Worm (Caenorhabditis elegans) whole organism, L4 larva: ENCODE data around the gene D2007.2.
A peak's percentile ranks its signal among the peaks of the same experiment; 100 is the strongest.

Experiments
- F44E2.7 ChIP-seq: fragments of 200-800 bp; sonication (Bioruptor generic); IDR thresholded peaks from 2 replicates; pipeline ENCODE4 v2.1.2; 2022; ENCODE audit warnings: missing genetic modification characterization, missing compliant biosample characterization
- T20F7.1 ChIP-seq: fragments of 200-800 bp; sonication (Bioruptor generic); optimal IDR thresholded peaks from 2 replicates; lab custom pipeline; 2018; ENCODE audit warnings: mild to moderate bottlenecking, missing genetic modification characterization, missing compliant biosample characterization
- T26A8.4 ChIP-seq: fragments of 200-800 bp; sonication (Bioruptor generic); IDR thresholded peaks from 2 replicates; pipeline ENCODE4 v1.3.6; 2022; ENCODE audit warnings: missing genetic modification characterization, missing compliant biosample characterization
- Y48G9A.11 ChIP-seq: fragments of 200-800 bp; sonication (Bioruptor generic); IDR thresholded peaks from 2 replicates; pipeline ENCODE4 v1.3.6; 2022; ENCODE audit warnings: missing genetic modification reagents, missing genetic modification characterization, missing compliant biosample characterization
- ZK337.2 ChIP-seq: fragments of 200-800 bp; sonication (Bioruptor generic); IDR thresholded peaks from 2 replicates; pipeline ENCODE4 v1.3.6; 2022; ENCODE audit warnings: missing genetic modification reagents, missing genetic modification characterization, missing compliant biosample characterization
- aha-1 ChIP-seq: fragments of 150-350 bp; peaks from one replicate; lab custom pipeline; 2014; ENCODE audit warnings: missing biosample characterization, missing genetic modification characterization
- ama-1 ChIP-seq: fragments of 150-350 bp; optimal IDR thresholded peaks from 2 replicates; lab custom pipeline; 2014; ENCODE audit warnings: inconsistent platforms, mixed read lengths
- arid-1 ChIP-seq: fragments of 200-800 bp; sonication (Bioruptor generic); conservative IDR thresholded peaks from 2 replicates; pipeline ENCODE4 v1.3.6; 2022; ENCODE audit warnings: missing genetic modification reagents, missing genetic modification characterization, missing compliant biosample characterization
- attf-4 ChIP-seq: sonication (generic microtip); optimal IDR thresholded peaks from 3 replicates; lab custom pipeline; 2017; ENCODE audit warnings: missing biosample characterization, missing genetic modification characterization
- ceh-20 ChIP-seq: fragments of 200-800 bp; sonication (Bioruptor generic); IDR thresholded peaks from 2 replicates; pipeline ENCODE4 v1.3.6; 2022; ENCODE audit warnings: missing genetic modification reagents, missing genetic modification characterization, missing compliant biosample characterization
- ceh-44 ChIP-seq: fragments of 200-800 bp; sonication (Bioruptor generic); IDR thresholded peaks from 2 replicates; pipeline ENCODE4 v1.3.6; 2022; ENCODE audit warnings: missing genetic modification reagents, missing genetic modification characterization, missing compliant biosample characterization
- ceh-82 ChIP-seq: sonication (generic microtip); optimal IDR thresholded peaks from 2 replicates; lab custom pipeline; 2017; ENCODE audit warnings: missing biosample characterization, missing genetic modification characterization
- cey-2 ChIP-seq: sonication (generic microtip); optimal IDR thresholded peaks from 3 replicates; lab custom pipeline; 2017; ENCODE audit warnings: missing genetic modification characterization, mild to moderate bottlenecking, missing compliant biosample characterization, antibody characterized with exemption, borderline replicate concordance; ENCODE audit not compliant: insufficient read depth
- dmd-6 ChIP-seq: fragments of 200-800 bp; sonication (Bioruptor generic); IDR thresholded peaks from 2 replicates; pipeline ENCODE4 v1.3.6; 2022; ENCODE audit warnings: missing genetic modification reagents, missing genetic modification characterization, missing compliant biosample characterization
- dmd-8 ChIP-seq: fragments of 200-800 bp; sonication (Bioruptor generic); IDR thresholded peaks from 2 replicates; pipeline ENCODE4 v1.3.6; 2022; ENCODE audit warnings: missing genetic modification characterization, missing compliant biosample characterization
- dve-1 ChIP-seq: sonication (generic microtip); optimal IDR thresholded peaks from 2 replicates; lab custom pipeline; 2017; ENCODE audit warnings: antibody characterized with exemption, mild to moderate bottlenecking, missing genetic modification characterization, missing compliant biosample characterization; ENCODE audit not compliant: insufficient read depth
- egl-27 ChIP-seq: sonication (generic microtip); optimal IDR thresholded peaks from 3 replicates; lab custom pipeline; 2017; ENCODE audit warnings: missing biosample characterization, missing genetic modification reagents, missing genetic modification characterization
- hif-1 ChIP-seq, 2 experiments: sonication (generic microtip); optimal IDR thresholded peaks; 2 replicates each; lab custom pipeline; 2016 to 2017; ENCODE audit warnings: missing compliant biosample characterization in 2 of 2, missing genetic modification characterization in 2 of 2, missing genetic modification reagents in 2 of 2, missing genotype in 2 of 2, mild to moderate bottlenecking in 1 of 2
- hlh-30 ChIP-seq: sonication (generic microtip); optimal IDR thresholded peaks from 2 replicates; lab custom pipeline; 2017; ENCODE audit warnings: antibody characterized with exemption, mild to moderate bottlenecking, missing genetic modification characterization, missing compliant biosample characterization; ENCODE audit not compliant: insufficient read depth
- hmg-1.1 ChIP-seq: fragments of 200-800 bp; sonication (Bioruptor generic); IDR thresholded peaks from 2 replicates; pipeline ENCODE4 v1.3.6; 2022; ENCODE audit warnings: missing genetic modification reagents, missing genetic modification characterization, missing compliant biosample characterization
- jun-1 ChIP-seq: fragments of 150-350 bp; optimal IDR thresholded peaks from 2 replicates; lab custom pipeline; 2014; ENCODE audit warnings: missing biosample characterization, missing genetic modification reagents, missing genetic modification characterization
- lin-1 ChIP-seq: fragments of 200-800 bp; sonication (Bioruptor generic); IDR thresholded peaks from 2 replicates; pipeline ENCODE4 v1.3.6; 2022; ENCODE audit warnings: missing genetic modification reagents, missing genetic modification characterization, missing compliant biosample characterization
- lin-29 ChIP-seq: fragments of 200-800 bp; sonication (Bioruptor generic); IDR thresholded peaks from 2 replicates; pipeline ENCODE4 v1.3.6; 2022; ENCODE audit warnings: missing genetic modification reagents, missing genetic modification characterization, missing compliant biosample characterization
- lsy-2 ChIP-seq, 2 experiments: fragments of 150-350 bp in 1 of 2; sonication (generic microtip) in 1 of 2; optimal IDR thresholded peaks; 2 replicates each; lab custom pipeline; 2014 to 2017; ENCODE audit warnings: missing biosample characterization in 2 of 2, missing genetic modification characterization in 2 of 2
- madf-5 ChIP-seq, 2 experiments: fragments of 200-800 bp; sonication (Bioruptor generic); IDR thresholded peaks; 2 replicates each; pipeline ENCODE4 v1.3.6; 2022; ENCODE audit warnings: missing compliant biosample characterization in 2 of 2, missing genetic modification characterization in 2 of 2
- madf-9 ChIP-seq: fragments of 200-800 bp; sonication (Bioruptor generic); conservative IDR thresholded peaks from 2 replicates; pipeline ENCODE4 v1.3.6; 2022; ENCODE audit warnings: missing genetic modification reagents, missing genetic modification characterization, missing compliant biosample characterization
- mes-2 ChIP-seq: sonication (generic microtip); optimal IDR thresholded peaks from 2 replicates; lab custom pipeline; 2016; ENCODE audit warnings: missing genotype, mild to moderate bottlenecking, missing genetic modification characterization, missing compliant biosample characterization; ENCODE audit not compliant: poor library complexity, severe bottlenecking
- mxl-3 ChIP-seq: fragments of 200-800 bp; sonication (Bioruptor generic); optimal IDR thresholded peaks from 2 replicates; lab custom pipeline; 2018; ENCODE audit warnings: mild to moderate bottlenecking, missing genetic modification characterization, missing compliant biosample characterization
- nhr-10 ChIP-seq: fragments of 150-350 bp; optimal IDR thresholded peaks from 2 replicates; lab custom pipeline; 2014; ENCODE audit warnings: missing biosample characterization, missing genetic modification characterization
- nhr-11 ChIP-seq: fragments of 150-350 bp; optimal IDR thresholded peaks from 2 replicates; lab custom pipeline; 2014; ENCODE audit warnings: missing biosample characterization, missing genetic modification characterization
- nhr-237 ChIP-seq: sonication (generic microtip); optimal IDR thresholded peaks from 2 replicates; lab custom pipeline; 2017; ENCODE audit warnings: missing biosample characterization, missing genetic modification characterization
- nhr-25 ChIP-seq: sonication (generic microtip); optimal IDR thresholded peaks from 2 replicates; lab custom pipeline; 2017; ENCODE audit warnings: missing genetic modification characterization, mild to moderate bottlenecking, missing compliant biosample characterization, antibody characterized with exemption, moderate library complexity, borderline replicate concordance; ENCODE audit not compliant: insufficient read depth
- nhr-28 ChIP-seq: fragments of 150-350 bp; optimal IDR thresholded peaks from 2 replicates; lab custom pipeline; 2014; ENCODE audit warnings: missing biosample characterization, missing genetic modification characterization
- nhr-76 ChIP-seq: fragments of 150-350 bp; optimal IDR thresholded peaks from 2 replicates; lab custom pipeline; 2014; ENCODE audit warnings: missing biosample characterization, missing genetic modification characterization
- pha-4 ChIP-seq, 2 experiments: fragments of 150-350 bp in 1 of 2; fragments of 200-800 bp in 1 of 2; sonication (Bioruptor generic) in 1 of 2; IDR thresholded peaks in 1 of 2; optimal IDR thresholded peaks in 1 of 2; 2 replicates each; pipeline versions ENCODE4 v1.3.6 to Lab custom; 2014 to 2022; ENCODE audit warnings: missing genetic modification characterization in 2 of 2, missing genetic modification reagents in 2 of 2, missing biosample characterization in 1 of 2, missing compliant biosample characterization in 1 of 2
- php-3 ChIP-seq: fragments of 200-800 bp; sonication (Bioruptor generic); IDR thresholded peaks from 2 replicates; pipeline ENCODE4 v1.3.6; 2022; ENCODE audit warnings: missing genetic modification reagents, missing genetic modification characterization, missing compliant biosample characterization
- sdz-12 ChIP-seq: fragments of 200-800 bp; sonication (Bioruptor generic); optimal IDR thresholded peaks from 2 replicates; lab custom pipeline; 2018; ENCODE audit warnings: mild to moderate bottlenecking, missing genetic modification characterization, missing compliant biosample characterization
- set-16 ChIP-seq: fragments of 200-800 bp; sonication (Bioruptor generic); IDR thresholded peaks from 2 replicates; pipeline ENCODE4 v1.3.6; 2022; ENCODE audit warnings: missing genetic modification reagents, missing genetic modification characterization, missing compliant biosample characterization
- tag-97 ChIP-seq: fragments of 200-800 bp; sonication (Bioruptor generic); IDR thresholded peaks from 2 replicates; pipeline ENCODE4 v1.3.6; 2022; ENCODE audit warnings: missing genetic modification characterization, missing compliant biosample characterization
- tra-1 ChIP-seq: fragments of 200-800 bp; sonication (Bioruptor generic); IDR thresholded peaks from 2 replicates; pipeline ENCODE4 v1.3.6; 2022; ENCODE audit warnings: missing genetic modification reagents, missing genetic modification characterization, missing compliant biosample characterization
- unc-62 ChIP-seq, 3 experiments: fragments of 150-350 bp in 1 of 3; sonication (generic microtip); optimal IDR thresholded peaks in 2 of 3; peaks in 1 of 3; 1 replicate in 1 of 3; 2 replicates in 2 of 3; lab custom pipeline; 2014 to 2017; ENCODE audit warnings: missing biosample characterization in 3 of 3, missing genetic modification characterization in 3 of 3, missing genetic modification reagents in 3 of 3, missing genotype in 1 of 3
- zip-2 ChIP-seq: fragments of 150-350 bp; optimal IDR thresholded peaks from 2 replicates; lab custom pipeline; 2014; ENCODE audit warnings: missing biosample characterization, missing genetic modification characterization

D2007.2 gene

ce11 chrIII:8144574-8145065, 4.1 kb upstream of the D2007.2 start, which contains the start of the genes C14B9.8 and mrpl-18 (continued):
- TF ChIP-seq hif-1 (tag; optimal IDR thresholded peaks at IDR 0.05; lab: Kevin White, UChicago) (peak in 1 of 2 experiments; percentile 88), dmd-6 (peak; percentile 40), hmg-1.1 (GFP tag; lab: Robert Waterston, UW) (peak; percentile 40; the same call in 1 of the 2 replicates), ZK337.2 (GFP tag; lab: Robert Waterston, UW) (peak; percentile 80), Y48G9A.11 (peak; percentile 76), mes-2 (tag; lab: Kevin White, UChicago) (peak; percentile 98), dve-1 (tag; lab: Kevin White, UChicago) (peak; percentile 53), lsy-2 (tag; optimal IDR thresholded peaks at IDR 0.05; lab: Kevin White, UChicago) (peak in 1 of 2 experiments; percentile 86), lin-1 (GFP tag; lab: Robert Waterston, UW) (no peak), T26A8.4 (GFP tag; lab: Robert Waterston, UW) (0 out of 2 replicates have a peak, but pooled peaks have one; percentile 30)

ce11 chrIII:8145971-8146370, 2.8 kb upstream of the D2007.2 start:
- TF ChIP-seq nhr-237 (tag; lab: Kevin White, UChicago) (no peak), unc-62 (GFP tag; optimal IDR thresholded peaks at IDR 0.05 in 1 of 2; lab: Kevin White, UChicago) (peak in 1 of 2 experiments; percentile 61), unc-62 (tag; optimal IDR thresholded peaks at IDR 0.05; lab: Kevin White, UChicago) (no peak), hmg-1.1 (GFP tag; lab: Robert Waterston, UW) (0 out of 2 replicates have a peak, but pooled peaks have one; percentile 14), nhr-11 (tag; lab: Kevin White, UChicago) (no peak), ama-1 (lab: Kevin White, UChicago) (no peak), nhr-25 (tag; lab: Kevin White, UChicago) (no peak), dmd-6 (no peak), ceh-44 (GFP tag; lab: Robert Waterston, UW) (no peak), ceh-20 (peak; percentile 54; the same call in 1 of the 2 replicates)
- TF ChIP-seq, all 104 proteins: peak for 3

- TF ChIP-seq lin-29 (GFP tag; lab: Robert Waterston, UW), result no peak
- TF ChIP-seq sdz-12, result no peak
- no peak for TF ChIP-seq ZK337.2 (GFP tag; lab: Robert Waterston, UW)
- no peak for TF ChIP-seq dmd-8 (GFP tag; lab: Robert Waterston, UW)
- TF ChIP-seq nhr-10 (tag; lab: Kevin White, UChicago), result no peak
- no peak for TF ChIP-seq lin-1 (GFP tag; lab: Robert Waterston, UW)
- TF ChIP-seq tag-97 (GFP tag; lab: Robert Waterston, UW), result no peak
- TF ChIP-seq tra-1 (GFP tag; lab: Robert Waterston, UW), result no peak
- TF ChIP-seq madf-9 (GFP tag; lab: Robert Waterston, UW), result no peak
- no peak for TF ChIP-seq nhr-76
- TF ChIP-seq F44E2.7 (GFP tag; lab: Robert Waterston, UW), result no peak
- no peak for TF ChIP-seq Y48G9A.11
- TF ChIP-seq mxl-3 (GFP tag; lab: Kevin White, UChicago), result no peak
- no peak for TF ChIP-seq nhr-237 (tag; lab: Kevin White, UChicago)
- no peak for TF ChIP-seq arid-1 (GFP tag; lab: Robert Waterston, UW)
- no peak for TF ChIP-seq aha-1 (tag; lab: Kevin White, UChicago)
- TF ChIP-seq attf-4 (tag; lab: Kevin White, UChicago), result no peak
- no peak for TF ChIP-seq lsy-2 (tag; optimal IDR thresholded peaks at IDR 0.05; lab: Kevin White, UChicago)
- no peak for TF ChIP-seq ceh-82
- peak; percentile 25 for TF ChIP-seq hlh-30 (tag; lab: Kevin White, UChicago)
- no peak for TF ChIP-seq zip-2 (tag; lab: Kevin White, UChicago)
- no peak for TF ChIP-seq cey-2 (tag; lab: Kevin White, UChicago)
- no peak for TF ChIP-seq madf-5 (GFP tag; IDR thresholded peaks at IDR 0.05; lab: Robert Waterston, UW)
- peak; percentile 37 for TF ChIP-seq dve-1 (tag; lab: Kevin White, UChicago)
- TF ChIP-seq dmd-6, result peak; percentile 11; the same call in 1 of the 2 replicates
- TF ChIP-seq jun-1 (tag; lab: Kevin White, UChicago), result no peak
- TF ChIP-seq egl-27, result no peak
- no peak for TF ChIP-seq nhr-28 (tag; lab: Kevin White, UChicago)
- TF ChIP-seq set-16 (GFP tag; lab: Robert Waterston, UW), result no peak
- TF ChIP-seq hif-1 (tag; optimal IDR thresholded peaks at IDR 0.05; lab: Kevin White, UChicago), result no peak
- TF ChIP-seq T26A8.4 (GFP tag; lab: Robert Waterston, UW), result no peak
- TF ChIP-seq php-3, result peak; percentile 88; the same call in 1 of the 2 replicates
- no peak for TF ChIP-seq pha-4 (GFP tag; IDR thresholded peaks at IDR 0.05; lab: Robert Waterston, UW)
- TF ChIP-seq pha-4 (tag; optimal IDR thresholded peaks at IDR 0.05; lab: Kevin White, UChicago), result no peak
- no peak for TF ChIP-seq T20F7.1 (GFP tag; lab: Kevin White, UChicago)
- no peak for TF ChIP-seq mes-2 (tag; lab: Kevin White, UChicago)
Measured at ce11 chrIII:8154423-8154822, 5.7 kb downstream of the D2007.2 start.
